Worm (Caenorhabditis elegans): ENCODE data around the gene F25F2.1.

F25F2.1 gene

ce11 chrIII:4508064-4508905 lies at the start of gene F25F2.1, which contains the start of gene cct-5 (continued):
- TF ChIP-seq ces-1 (GFP tag; optimal IDR thresholded peaks at IDR 0.05) (no peak), nhr-11 (tag; optimal IDR thresholded peaks at IDR 0.05) (peak; percentile 19), lim-7 (GFP tag; IDR thresholded peaks at IDR 0.05) (no peak), cey-2 (tag; optimal IDR thresholded peaks at IDR 0.05; ENCODE audit: borderline replicate concordance, insufficient read depth) (no peak), vab-7 (GFP tag; IDR thresholded peaks at IDR 0.05) (no peak), mdl-1 (tag; optimal IDR thresholded peaks at IDR 0.05) (no peak), fkh-10 (GFP tag; optimal IDR thresholded peaks at IDR 0.05) (no peak), D1046.2 (GFP tag; IDR thresholded peaks at IDR 0.05) (no peak), spr-1 (tag; optimal IDR thresholded peaks at IDR 0.05) (no peak), unc-62 (GFP tag; optimal IDR thresholded peaks at IDR 0.05 in 1 of 2) (no peak), unc-62 (tag; optimal IDR thresholded peaks at IDR 0.05) (no peak), aha-1 (tag) (peak; percentile 92), zip-11 (GFP tag; IDR thresholded peaks at IDR 0.05) (no peak), Y105C5A.15 (GFP tag; IDR thresholded peaks at IDR 0.05) (no peak), mep-1 (tag; optimal IDR thresholded peaks at IDR 0.05) (peak; percentile 67), dve-1 (tag; optimal IDR thresholded peaks at IDR 0.05; ENCODE audit: insufficient read depth) (peak; percentile 35), snpc-4 (tag; optimal IDR thresholded peaks at IDR 0.05) (no peak), zfp-2 (tag; optimal IDR thresholded peaks at IDR 0.05) (no peak), dmd-9 (GFP tag; IDR thresholded peaks at IDR 0.05) (no peak), nhr-77 (tag; optimal IDR thresholded peaks at IDR 0.05) (peak; percentile 26), aly-2 (tag; optimal IDR thresholded peaks at IDR 0.05) (no peak), F26F4.8 (GFP tag; conservative IDR thresholded peaks at IDR 0.05) (no peak), spr-3 (GFP tag; optimal IDR thresholded peaks at IDR 0.05) (no peak), egl-27 (tag; optimal IDR thresholded peaks at IDR 0.05) (no peak), lin-39 (tag; optimal IDR thresholded peaks at IDR 0.05) (no peak), nhr-111 (GFP tag; optimal IDR thresholded peaks at IDR 0.05) (no peak), saeg-2 (GFP tag; IDR thresholded peaks at IDR 0.05) (no peak), madf-5 (GFP tag; IDR thresholded peaks at IDR 0.05) (no peak), hlh-11 (tag; optimal IDR thresholded peaks at IDR 0.05) (peak; percentile 39), hif-1 (tag; optimal IDR thresholded peaks at IDR 0.05) (peak in 1 of 2 experiments; percentile 8), gei-8 (GFP tag; optimal IDR thresholded peaks at IDR 0.05) (no peak), sdz-12 (GFP tag; optimal IDR thresholded peaks at IDR 0.05) (no peak), R02D3.7 (tag; optimal IDR thresholded peaks at IDR 0.05) (no peak), F10B5.3 (tag; optimal IDR thresholded peaks at IDR 0.05) (no peak), lsy-2 (tag; optimal IDR thresholded peaks at IDR 0.05) (peak in 1 of 2 experiments; percentile 95), skn-1 (tag; optimal IDR thresholded peaks at IDR 0.05) (no peak), dmd-6 (GFP tag; IDR thresholded peaks at IDR 0.05) (0 out of 2 replicates have a peak, but pooled peaks have one; percentile 22), dmd-8 (GFP tag; IDR thresholded peaks at IDR 0.05) (no peak), ceh-32 (tag; optimal IDR thresholded peaks at IDR 0.05; ENCODE audit: poor library complexity) (no peak), zag-1 (tag; optimal IDR thresholded peaks at IDR 0.05) (no peak), hmg-1.1 (GFP tag; IDR thresholded peaks at IDR 0.05) (peak; percentile 56), php-3 (GFP tag; IDR thresholded peaks at IDR 0.05) (no peak), unc-130 (GFP tag; optimal IDR thresholded peaks at IDR 0.05) (peak; percentile 76), nhr-41 (GFP tag; IDR thresholded peaks at IDR 0.05) (no peak), T20F7.1 (GFP tag; optimal IDR thresholded peaks at IDR 0.05) (peak; percentile 54), nhr-10 (tag; optimal IDR thresholded peaks at IDR 0.05) (no peak), lir-3 (tag; optimal IDR thresholded peaks at IDR 0.05) (no peak), unc-39 (tag; optimal IDR thresholded peaks at IDR 0.05) (no peak), nhr-28 (tag; optimal IDR thresholded peaks at IDR 0.05) (peak; percentile 29), Y48G9A.11 (GFP tag; IDR thresholded peaks at IDR 0.05) (no peak), ZK337.2 (GFP tag; IDR thresholded peaks at IDR 0.05) (no peak)
